Worm (Caenorhabditis elegans): ENCODE data around the gene cht-1.

Gene cht-1

ce11 chrX:3408717-3409303 lies 9.0 kb upstream of the cht-1 start:
- TF ChIP-seq F13H6.1 (tag; optimal IDR thresholded peaks at IDR 0.05), result no peak

- TF ChIP-seq ceh-22 (tag; optimal IDR thresholded peaks at IDR 0.05), result no peak
- TF ChIP-seq C08G9.2 (tag; optimal IDR thresholded peaks at IDR 0.05), result no peak
- no peak for TF ChIP-seq ztf-16 (tag; optimal IDR thresholded peaks at IDR 0.05)
- no peak for TF ChIP-seq zip-5 (tag; optimal IDR thresholded peaks at IDR 0.05)
- TF ChIP-seq tbx-2 (tag; optimal IDR thresholded peaks at IDR 0.05), result no peak
Measured at ce11 chrX:3403195-3403594, 3.4 kb upstream of the cht-1 start, which contains the start of gene vit-5. Gene vit-5 (plus strand): TSS chrX:3403471.

ce11 chrX:3401701-3402100 lies 1.9 kb upstream of the cht-1 start, which contains the start of gene C04F6.9:
Gene C04F6.9 (plus strand): TSS chrX:3402001.
- TF ChIP-seq unc-86 (tag; optimal IDR thresholded peaks at IDR 0.05) (no peak), K09A11.1 (tag; optimal IDR thresholded peaks at IDR 0.05; ENCODE audit: insufficient read depth) (no peak), unc-3 (GFP tag; conservative IDR thresholded peaks at IDR 0.05) (no peak), unc-3 (tag; optimal IDR thresholded peaks at IDR 0.05) (no peak), ztf-16 (tag; optimal IDR thresholded peaks at IDR 0.05) (no peak), npax-4 (tag; optimal IDR thresholded peaks at IDR 0.05) (no peak), mec-3 (tag; optimal IDR thresholded peaks at IDR 0.05; ENCODE audit: borderline replicate concordance) (no peak), C38D4.7 (GFP tag; optimal IDR thresholded peaks at IDR 0.05) (no peak), sox-2 (GFP tag; IDR thresholded peaks at IDR 0.05) (no peak), pax-1 (tag; optimal IDR thresholded peaks at IDR 0.05) (no peak), hlh-15 (tag; optimal IDR thresholded peaks at IDR 0.05) (no peak), ceh-14 (tag; optimal IDR thresholded peaks at IDR 0.05) (no peak)

- TF ChIP-seq elt-4 (tag; optimal IDR thresholded peaks at IDR 0.05), result no peak
- no peak for TF ChIP-seq pqm-1 (tag; optimal IDR thresholded peaks at IDR 0.05)
- no peak for TF ChIP-seq C38D4.7 (GFP tag; optimal IDR thresholded peaks at IDR 0.05)
Measured at ce11 chrX:3400387-3400786, 570 bp upstream of the cht-1 start.

- no peak for TF ChIP-seq che-1 (tag; optimal IDR thresholded peaks at IDR 0.05)
Measured at ce11 chrX:3396735-3397134, 3.1 kb downstream of the cht-1 start.

- TF ChIP-seq elt-4 (tag; optimal IDR thresholded peaks at IDR 0.05), result no peak
- TF ChIP-seq K09A11.1 (tag; optimal IDR thresholded peaks at IDR 0.05; ENCODE audit: insufficient read depth), result no peak
- no peak for TF ChIP-seq lim-6 (tag; optimal IDR thresholded peaks at IDR 0.05)
- no peak for TF ChIP-seq npax-4 (tag; optimal IDR thresholded peaks at IDR 0.05)
- no peak for TF ChIP-seq fkh-6 (tag; optimal IDR thresholded peaks at IDR 0.05)
- no peak for TF ChIP-seq unc-3 (GFP tag; conservative IDR thresholded peaks at IDR 0.05)
- TF ChIP-seq unc-3 (tag; optimal IDR thresholded peaks at IDR 0.05), result no peak
- TF ChIP-seq unc-42 (tag; optimal IDR thresholded peaks at IDR 0.05), result no peak
- TF ChIP-seq ceh-14 (tag; optimal IDR thresholded peaks at IDR 0.05), result no peak
- no peak for TF ChIP-seq nhr-11 (tag; optimal IDR thresholded peaks at IDR 0.05)
- TF ChIP-seq C38D4.7 (GFP tag; optimal IDR thresholded peaks at IDR 0.05), result no peak
- no peak for TF ChIP-seq tbx-2 (tag; optimal IDR thresholded peaks at IDR 0.05)
- no peak for TF ChIP-seq unc-86 (tag; optimal IDR thresholded peaks at IDR 0.05)
- TF ChIP-seq C08G9.2 (tag; optimal IDR thresholded peaks at IDR 0.05), result no peak
- TF ChIP-seq syd-9 (tag; optimal IDR thresholded peaks at IDR 0.05), result no peak
- no peak for TF ChIP-seq ceh-34 (tag; optimal IDR thresholded peaks at IDR 0.05)
- no peak for TF ChIP-seq T23F11.4 (GFP tag; optimal IDR thresholded peaks at IDR 0.05)
Measured at ce11 chrX:3393562-3393961, 6.3 kb downstream of the cht-1 start, which contains the start of gene slcf-2. Gene slcf-2 (plus strand): TSS chrX:3393862.

ce11 chrX:3385362-3385761 lies 14.5 kb downstream of the cht-1 start, which contains the start of gene acp-1:
Gene acp-1 (minus strand): TSS chrX:3385462.
- no peak for TF ChIP-seq ceh-18 (tag; optimal IDR thresholded peaks at IDR 0.05)
- no peak for TF ChIP-seq mec-3 (tag; optimal IDR thresholded peaks at IDR 0.05; ENCODE audit: borderline replicate concordance)
- TF ChIP-seq hlh-30 (tag; optimal IDR thresholded peaks at IDR 0.05; ENCODE audit: insufficient read depth), result no peak
- TF ChIP-seq elt-2 (tag; optimal IDR thresholded peaks at IDR 0.05), result no peak
